Worm (Caenorhabditis elegans) whole organism, early embryonic: ENCODE measurements around the gene zip-11.

Experiments used
- B0310.2 ChIP-seq: sonication (generic microtip); optimal IDR thresholded peaks from 2 replicates; lab custom pipeline; 2016; ENCODE audit warnings: mild to moderate bottlenecking, missing genetic modification characterization, missing compliant biosample characterization
- F13C5.2 ChIP-seq: sonication (generic microtip); optimal IDR thresholded peaks from 2 replicates; lab custom pipeline; 2017; ENCODE audit warnings: mild to moderate bottlenecking, missing genetic modification characterization, inconsistent platforms, missing compliant biosample characterization
- aly-1 ChIP-seq: sonication (generic microtip); optimal IDR thresholded peaks from 2 replicates; lab custom pipeline; 2016; ENCODE audit warnings: missing genetic modification characterization, missing compliant biosample characterization
- ama-1 ChIP-seq: fragments of 150-350 bp; optimal IDR thresholded peaks from 2 replicates; lab custom pipeline; 2014
- ceh-13 ChIP-seq: fragments of 200-800 bp; sonication (Bioruptor generic); optimal IDR thresholded peaks from 2 replicates; lab custom pipeline; 2018; ENCODE audit warnings: mild to moderate bottlenecking, missing genetic modification characterization, missing compliant biosample characterization
- ceh-36 ChIP-seq: sonication (generic microtip); optimal IDR thresholded peaks from 2 replicates; lab custom pipeline; 2016; ENCODE audit warnings: missing genetic modification characterization, inconsistent platforms, missing compliant biosample characterization
- ets-7 ChIP-seq: sonication (generic microtip); optimal IDR thresholded peaks from 2 replicates; lab custom pipeline; 2016; ENCODE audit warnings: missing genotype, missing genetic modification characterization, missing compliant biosample characterization
- flt-1 ChIP-seq: fragments of 200-800 bp; sonication (Bioruptor generic); IDR thresholded peaks from 2 replicates; pipeline ENCODE4 v1.3.6; 2022; ENCODE audit warnings: missing genetic modification characterization, missing compliant biosample characterization
- hmbx-1 ChIP-seq: sonication (generic microtip); optimal IDR thresholded peaks from 2 replicates; lab custom pipeline; 2016; ENCODE audit warnings: mild to moderate bottlenecking, missing genetic modification characterization, missing compliant biosample characterization
- hmg-4 ChIP-seq: fragments of 200-800 bp; sonication (Bioruptor generic); optimal IDR thresholded peaks from 2 replicates; lab custom pipeline; 2018; ENCODE audit warnings: mild to moderate bottlenecking, missing genetic modification characterization, missing compliant biosample characterization
- hnd-1 ChIP-seq: sonication (generic microtip); optimal IDR thresholded peaks from 2 replicates; lab custom pipeline; 2016; ENCODE audit warnings: missing genetic modification characterization, missing compliant biosample characterization
- pes-1 ChIP-seq: fragments of 200-800 bp; sonication (Bioruptor generic); IDR thresholded peaks from 2 replicates; pipeline ENCODE4 v1.3.6; 2022; ENCODE audit warnings: missing genetic modification reagents, missing genetic modification characterization, missing compliant biosample characterization
- scrt-1 ChIP-seq: fragments of 200-800 bp; sonication (Bioruptor generic); IDR thresholded peaks from 2 replicates; pipeline ENCODE4 v1.3.6; 2022; ENCODE audit warnings: missing genetic modification characterization, missing compliant biosample characterization
- sea-1 ChIP-seq: fragments of 200-800 bp; sonication (Bioruptor generic); conservative IDR thresholded peaks from 2 replicates; pipeline ENCODE4 v1.3.6; 2022; ENCODE audit warnings: missing genetic modification characterization, missing compliant biosample characterization
- tbx-11 ChIP-seq: fragments of 200-800 bp; sonication (Bioruptor generic); IDR thresholded peaks from 2 replicates; pipeline ENCODE4 v1.3.6; 2022; ENCODE audit warnings: missing genetic modification characterization, missing compliant biosample characterization
- tbx-37 ChIP-seq: fragments of 200-800 bp; sonication (Bioruptor generic); conservative IDR thresholded peaks from 2 replicates; pipeline ENCODE4 v1.3.6; 2022; ENCODE audit warnings: missing genetic modification reagents, missing genetic modification characterization, missing compliant biosample characterization
- tra-4 ChIP-seq: sonication (generic microtip); optimal IDR thresholded peaks from 2 replicates; lab custom pipeline; 2017; ENCODE audit warnings: missing genetic modification characterization, missing compliant biosample characterization

The zip-11 gene

ce11 chrIV:3345484-3345883 lies 34.4 kb downstream of the zip-11 start:
- TF ChIP-seq flt-1 (GFP tag; lab: Robert Waterston, UW), result no peak
- TF ChIP-seq B0310.2 (tag; lab: Kevin White, UChicago), result no peak
- TF ChIP-seq ceh-36 (tag; lab: Kevin White, UChicago), result no peak
- no peak for TF ChIP-seq ets-7 (tag; lab: Kevin White, UChicago)
- TF ChIP-seq F13C5.2 (tag; lab: Kevin White, UChicago), result no peak
- no peak for TF ChIP-seq tbx-37 (GFP tag; lab: Robert Waterston, UW)
- no peak for TF ChIP-seq ama-1
- no peak for TF ChIP-seq pes-1 (GFP tag; lab: Robert Waterston, UW)
- TF ChIP-seq aly-1 (tag; lab: Kevin White, UChicago), result no peak
- no peak for TF ChIP-seq sea-1 (GFP tag; lab: Robert Waterston, UW)

- TF ChIP-seq sea-1 (GFP tag; lab: Robert Waterston, UW) (no peak), flt-1 (GFP tag; lab: Robert Waterston, UW) (no peak), ceh-36 (tag; lab: Kevin White, UChicago) (no peak), ama-1 (no peak), pes-1 (GFP tag; lab: Robert Waterston, UW) (no peak), tbx-11 (GFP tag; lab: Robert Waterston, UW) (no peak), B0310.2 (tag; lab: Kevin White, UChicago) (no peak), F13C5.2 (tag; lab: Kevin White, UChicago) (no peak), ets-7 (tag; lab: Kevin White, UChicago) (no peak), hmbx-1 (tag; lab: Kevin White, UChicago) (no peak), hmg-4 (GFP tag; lab: Kevin White, UChicago) (no peak), scrt-1 (GFP tag; lab: Robert Waterston, UW) (no peak), tbx-37 (GFP tag; lab: Robert Waterston, UW) (no peak)
These were observed 37.3 kb downstream of the zip-11 start for ce11 chrIV:3348334-3348733.

DNA sequence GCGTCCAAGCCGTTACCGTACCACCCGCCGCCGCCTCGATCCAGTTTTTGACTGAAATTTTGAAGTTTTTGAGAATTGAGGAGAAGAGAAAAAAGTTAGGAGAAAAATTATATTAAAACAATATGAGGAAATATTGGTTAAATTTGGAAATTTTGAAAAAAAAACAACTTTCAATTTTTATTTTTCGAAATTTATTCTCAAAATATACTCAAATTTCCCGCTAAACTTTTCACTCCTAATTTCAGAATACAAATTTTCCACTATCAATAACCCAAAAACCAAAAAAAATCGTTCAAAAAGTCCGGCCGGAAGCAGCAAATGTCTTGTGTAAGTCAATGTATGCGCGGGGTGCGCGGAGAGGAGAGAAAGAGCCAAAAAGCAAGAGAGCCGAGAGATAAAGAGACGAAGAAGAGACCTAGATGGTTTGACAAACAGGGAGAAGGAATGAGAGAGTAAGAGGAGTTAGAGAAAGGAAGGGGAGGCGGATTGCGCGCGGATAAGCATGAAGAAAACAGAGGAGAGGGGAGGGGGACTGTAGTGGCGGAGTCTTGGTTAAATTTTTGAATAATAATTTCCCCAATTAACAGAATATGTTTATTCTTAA lies 39.0 kb downstream of the zip-11 start, which contains the start of gene elks-1:
Gene elks-1, minus strand, starts transcription at position 51 of the 604 bp plus-strand sequence.
- peak; percentile 34; the same call in 1 of the 2 replicates for TF ChIP-seq flt-1 (GFP tag; lab: Robert Waterston, UW)
- TF ChIP-seq aly-1 (tag; lab: Kevin White, UChicago), result no peak
- TF ChIP-seq ets-7 (tag; lab: Kevin White, UChicago), result peak; percentile 70
- peak; percentile 4 for TF ChIP-seq F13C5.2 (tag; lab: Kevin White, UChicago)
- no peak for TF ChIP-seq ceh-13 (GFP tag; lab: Kevin White, UChicago)

ce11 chrIV:3352019-3352418 lies 40.9 kb downstream of the zip-11 start:
- TF ChIP-seq ets-7 (tag; lab: Kevin White, UChicago) (no peak), hmbx-1 (tag; lab: Kevin White, UChicago) (no peak), aly-1 (tag; lab: Kevin White, UChicago) (no peak)

ce11 chrIV:3354757-3355156 lies 43.7 kb downstream of the zip-11 start, which contains the start of gene F42A6.1:
TSS of gene F42A6.1 (plus strand) at chrIV:3355057.
- no peak for TF ChIP-seq sea-1 (GFP tag; lab: Robert Waterston, UW)
- TF ChIP-seq scrt-1 (GFP tag; lab: Robert Waterston, UW), result no peak
- TF ChIP-seq B0310.2 (tag; lab: Kevin White, UChicago), result no peak
- TF ChIP-seq ceh-36 (tag; lab: Kevin White, UChicago), result no peak
- no peak for TF ChIP-seq hnd-1 (tag; lab: Kevin White, UChicago)
- TF ChIP-seq pes-1 (GFP tag; lab: Robert Waterston, UW), result no peak
- no peak for TF ChIP-seq hmbx-1 (tag; lab: Kevin White, UChicago)
- TF ChIP-seq ama-1, result no peak
- no peak for TF ChIP-seq aly-1 (tag; lab: Kevin White, UChicago)
- TF ChIP-seq ceh-13 (GFP tag; lab: Kevin White, UChicago), result no peak
- no peak for TF ChIP-seq ets-7 (tag; lab: Kevin White, UChicago)
- TF ChIP-seq F13C5.2 (tag; lab: Kevin White, UChicago), result no peak
- no peak for TF ChIP-seq tra-4 (tag; lab: Kevin White, UChicago)
- no peak for TF ChIP-seq hmg-4 (GFP tag; lab: Kevin White, UChicago)
- TF ChIP-seq tbx-37 (GFP tag; lab: Robert Waterston, UW), result no peak
- TF ChIP-seq flt-1 (GFP tag; lab: Robert Waterston, UW), result no peak
- no peak for TF ChIP-seq tbx-11 (GFP tag; lab: Robert Waterston, UW)
